Fruit fly (Drosophila melanogaster): ENCODE measurements around the gene AP-1mu.

- TF ChIP-seq CG13204 (GFP tag; optimal IDR thresholded peaks at IDR 0.05) (no peak), Pif1B (GFP tag; optimal IDR thresholded peaks at IDR 0.05) (no peak), EcR (GFP tag; optimal IDR thresholded peaks at IDR 0.05) (no peak), rn (GFP tag; IDR thresholded peaks at IDR 0.05) (no peak), CG10348 (GFP tag; IDR thresholded peaks at IDR 0.05) (no peak), Ets98B (GFP tag; IDR thresholded peaks at IDR 0.05) (no peak), Pif1A (GFP tag; optimal IDR thresholded peaks at IDR 0.05) (no peak), CG15710 (tag; optimal IDR thresholded peaks at IDR 0.05) (no peak), D1 (tag; optimal IDR thresholded peaks at IDR 0.05) (no peak), CG4496 (GFP tag; IDR thresholded peaks at IDR 0.05) (no peak), fd96Ca (GFP tag; IDR thresholded peaks at IDR 0.05) (no peak), CG9948 (tag; optimal IDR thresholded peaks at IDR 0.05) (no peak)
Observed at dm6 chr3R:9548769-9549168, 10.6 kb downstream of the AP-1mu start.
